Worm (Caenorhabditis elegans) whole organism, L4/young adult: ENCODE results near the gene Y32B12C.1.
"Not testable (repeated sequence)": the region's sequence is repeated elsewhere in the genome, so short reads cannot be mapped to it uniquely, and the experiment has no call there.

Experiments used
- W03F9.2 ChIP-seq: fragments of 150-350 bp; optimal IDR thresholded peaks from 2 replicates; lab custom pipeline; 2014; ENCODE audit warnings: missing biosample characterization, missing genetic modification characterization
- dao-5 ChIP-seq: sonication (generic microtip); optimal IDR thresholded peaks from 2 replicates; lab custom pipeline; 2016; ENCODE audit warnings: missing genotype, missing genetic modification characterization, moderate library complexity, missing compliant biosample characterization
- him-1 ChIP-seq: sonication (generic microtip); optimal IDR thresholded peaks from 2 replicates; lab custom pipeline; 2016; ENCODE audit warnings: missing genotype, missing genetic modification reagents, missing genetic modification characterization, missing compliant biosample characterization

The Y32B12C.1 gene

DNA sequence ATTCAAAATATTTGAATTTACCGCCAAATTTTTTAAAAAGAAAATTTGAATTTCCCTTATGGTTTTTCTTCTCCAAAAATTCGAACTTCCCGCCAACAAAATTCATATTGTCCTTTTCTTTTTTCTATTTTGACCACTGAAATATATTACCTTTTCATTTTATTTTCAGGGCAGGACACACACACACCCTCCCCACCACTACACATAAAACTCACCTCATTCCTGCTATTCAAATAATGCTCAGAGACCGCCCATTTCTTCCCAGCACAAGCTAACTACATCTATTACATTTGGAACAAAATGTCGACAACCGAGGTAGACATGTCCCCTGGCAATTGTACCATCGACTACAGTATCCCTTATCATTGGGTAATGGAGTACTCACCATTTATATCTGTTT lies 47.8 kb downstream of the Y32B12C.1 start, which contains the start of gene W06G6.15:
Gene W06G6.15, plus strand, starts transcription at position 301 of the 400 bp plus-strand sequence.
- not testable (repeated sequence) for TF ChIP-seq dao-5 (tag; lab: Kevin White, UChicago); him-1 (tag; lab: Kevin White, UChicago); W03F9.2
